Fruit fly (Drosophila melanogaster): ENCODE results near the gene Pvf3.
A peak's percentile ranks its signal among the peaks of the same experiment; 100 is the strongest.

The Pvf3 gene

DNA sequence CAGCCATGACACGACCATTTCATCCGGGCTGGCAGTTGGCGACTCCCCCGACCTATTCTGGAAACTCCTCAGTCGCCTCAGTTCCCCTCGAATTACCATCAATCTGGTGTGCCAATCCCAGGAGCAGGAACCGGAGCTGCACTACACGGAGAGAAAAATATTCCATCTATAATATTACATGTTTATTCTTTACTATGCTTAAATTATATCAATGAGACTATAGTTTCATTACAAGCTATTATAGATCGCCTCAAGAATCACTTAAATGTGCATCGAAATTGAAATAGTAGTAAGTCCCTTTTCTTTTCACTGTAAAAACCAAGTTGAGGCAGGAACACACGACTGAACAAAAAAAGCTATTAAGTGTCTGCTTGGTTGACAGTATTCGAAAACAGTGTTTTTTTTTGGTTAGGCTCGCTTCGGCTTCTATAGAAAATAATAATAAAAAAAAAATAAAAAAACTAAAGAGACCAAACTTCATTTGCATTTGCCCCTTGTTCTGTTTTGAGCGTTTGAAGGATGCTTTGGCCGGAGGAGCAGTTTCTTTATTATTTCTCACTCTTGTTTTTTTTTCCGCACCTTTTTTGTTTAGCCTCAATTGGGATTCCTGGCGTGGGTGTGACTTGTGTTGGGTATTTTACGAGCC, 81.3 kb downstream of the Pvf3 start (continued):
- TF ChIP-seq fd85E (GFP tag; optimal IDR thresholded peaks at IDR 0.05) = no peak
- peak; percentile 75 for TF ChIP-seq eg (GFP tag; IDR thresholded peaks at IDR 0.05)
- TF ChIP-seq CG9139 (GFP tag; optimal IDR thresholded peaks at IDR 0.05) = peak; percentile 90
- TF ChIP-seq Eip78C (GFP tag) = peak; percentile 96
- TF ChIP-seq CG16779 (tag; optimal IDR thresholded peaks at IDR 0.05) = peak; percentile 66
- peak; percentile 82 for TF ChIP-seq net (GFP tag; optimal IDR thresholded peaks at IDR 0.05)
- TF ChIP-seq CG10631 (GFP tag; optimal IDR thresholded peaks at IDR 0.05) = peak; percentile 88
- TF ChIP-seq pdm3 (GFP tag; optimal IDR thresholded peaks at IDR 0.05) = peak; percentile 83
- peak; percentile 89 for TF ChIP-seq CG3032 (tag; optimal IDR thresholded peaks at IDR 0.05)
- TF ChIP-seq Ets21C (GFP tag; optimal IDR thresholded peaks at IDR 0.05) = peak; percentile 30
- TF ChIP-seq CG1621 (tag; optimal IDR thresholded peaks at IDR 0.05) = peak; percentile 92
- no peak for TF ChIP-seq Hr38 (GFP tag; optimal IDR thresholded peaks at IDR 0.05)
- TF ChIP-seq CG10669 (GFP tag; optimal IDR thresholded peaks at IDR 0.05) = peak; percentile 89
- TF ChIP-seq CG34406 (GFP tag; optimal IDR thresholded peaks at IDR 0.05) = peak; percentile 72
- no peak for TF ChIP-seq CG6854 (GFP tag; optimal IDR thresholded peaks at IDR 0.05)
- peak; percentile 81 for TF ChIP-seq acj6 (GFP tag; optimal IDR thresholded peaks at IDR 0.05)
- TF ChIP-seq topi (GFP tag; optimal IDR thresholded peaks at IDR 0.05) = peak; percentile 60
- peak; percentile 93 for TF ChIP-seq dsx (GFP tag; optimal IDR thresholded peaks at IDR 0.05; ENCODE audit: poor library complexity, severe bottlenecking)
- peak; percentile 54 for TF ChIP-seq CG11762 (GFP tag; optimal IDR thresholded peaks at IDR 0.05; ENCODE audit: insufficient read depth)
- peak; percentile 32 for TF ChIP-seq Sox102F (GFP tag; optimal IDR thresholded peaks at IDR 0.05)
- peak; percentile 68 for TF ChIP-seq Lpt (GFP tag; optimal IDR thresholded peaks at IDR 0.05)
- TF ChIP-seq CG11902 (GFP tag; optimal IDR thresholded peaks at IDR 0.05) = peak; percentile 35
- peak; percentile 75 for TF ChIP-seq CG8632 (GFP tag; optimal IDR thresholded peaks at IDR 0.05)
- peak; percentile 83 for TF ChIP-seq achi (GFP tag; optimal IDR thresholded peaks at IDR 0.05)
- peak; percentile 72 for TF ChIP-seq Hr4 (GFP tag; optimal IDR thresholded peaks at IDR 0.05)
- peak; percentile 71 for TF ChIP-seq svp (GFP tag)
- TF ChIP-seq CG8119 (GFP tag; IDR thresholded peaks at IDR 0.05) = peak; percentile 81
- TF ChIP-seq CG11294 (GFP tag; IDR thresholded peaks at IDR 0.05) = peak; percentile 52; the same call in 1 of the 2 replicates
- TF ChIP-seq Hr39 (GFP tag; optimal IDR thresholded peaks at IDR 0.05) = peak; percentile 45
- peak; percentile 88 for TF ChIP-seq CG6808 (GFP tag; optimal IDR thresholded peaks at IDR 0.05)
- TF ChIP-seq CG6792 (GFP tag; optimal IDR thresholded peaks at IDR 0.05) = peak; percentile 78
- peak; percentile 44 for TF ChIP-seq cyc (GFP tag; optimal IDR thresholded peaks at IDR 0.05)
- peak; percentile 89 for TF ChIP-seq fd59A (GFP tag; optimal IDR thresholded peaks at IDR 0.05)
- TF ChIP-seq Sox14 (GFP tag; optimal IDR thresholded peaks at IDR 0.05) = peak; percentile 82
- TF ChIP-seq fkh (GFP tag; optimal IDR thresholded peaks at IDR 0.05) = no peak

DNA sequence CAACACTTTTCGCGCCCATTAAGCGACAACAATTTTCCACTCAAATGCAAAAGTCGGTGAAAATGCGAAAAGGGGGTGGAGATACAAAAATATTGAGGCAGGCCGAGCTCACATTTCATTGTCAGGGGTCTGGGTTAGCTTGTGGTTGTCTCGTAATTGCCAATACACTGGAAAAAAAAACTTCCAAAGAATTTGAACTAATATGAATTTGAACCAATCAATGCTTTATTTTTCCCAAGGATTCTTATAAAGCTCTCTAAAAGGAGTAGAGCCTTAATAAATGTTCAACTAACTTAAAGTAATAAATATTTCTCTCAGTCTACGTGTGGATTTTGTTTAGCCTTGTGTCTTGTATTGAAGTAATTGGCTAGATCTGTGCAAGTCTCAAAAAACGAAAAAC, 84.5 kb downstream of the Pvf3 start:
- no peak for TF ChIP-seq svp (GFP tag)
- no peak for TF ChIP-seq CG11902 (GFP tag; optimal IDR thresholded peaks at IDR 0.05)
- peak; percentile 15 for TF ChIP-seq Eip75B (GFP tag; optimal IDR thresholded peaks at IDR 0.05)
- TF ChIP-seq CG6276 (GFP tag; optimal IDR thresholded peaks at IDR 0.05) = peak; percentile 53
- TF ChIP-seq CG6808 (GFP tag; optimal IDR thresholded peaks at IDR 0.05) = no peak
- no peak for TF ChIP-seq CG9139 (GFP tag; optimal IDR thresholded peaks at IDR 0.05)
- peak; percentile 58 for TF ChIP-seq CG11294 (GFP tag; IDR thresholded peaks at IDR 0.05)
- TF ChIP-seq fd85E (GFP tag; optimal IDR thresholded peaks at IDR 0.05) = no peak
- TF ChIP-seq Smox (GFP tag; optimal IDR thresholded peaks at IDR 0.05) = peak; percentile 3
- TF ChIP-seq lz (GFP tag; optimal IDR thresholded peaks at IDR 0.05) = no peak
- peak; percentile 10 for TF ChIP-seq CG6792 (GFP tag; optimal IDR thresholded peaks at IDR 0.05)
- peak; percentile 75 for TF ChIP-seq CG8119 (GFP tag; IDR thresholded peaks at IDR 0.05)
- TF ChIP-seq OdsH (GFP tag; optimal IDR thresholded peaks at IDR 0.05) = peak; percentile 56
- peak; percentile 14 for TF ChIP-seq spab (GFP tag; optimal IDR thresholded peaks at IDR 0.05)
- peak; percentile 21 for TF ChIP-seq CG10631 (GFP tag; optimal IDR thresholded peaks at IDR 0.05)
- no peak for TF ChIP-seq esn (GFP tag; optimal IDR thresholded peaks at IDR 0.05)
- no peak for TF ChIP-seq Met (GFP tag; optimal IDR thresholded peaks at IDR 0.05)
- peak; percentile 14 for TF ChIP-seq CG31627 (GFP tag; optimal IDR thresholded peaks at IDR 0.05)
- TF ChIP-seq Ets21C (GFP tag; optimal IDR thresholded peaks at IDR 0.05) = no peak
- TF ChIP-seq CG4318 (GFP tag; optimal IDR thresholded peaks at IDR 0.05) = peak; percentile 43
- TF ChIP-seq Hr38 (GFP tag; optimal IDR thresholded peaks at IDR 0.05) = no peak
- no peak for TF ChIP-seq CG16779 (tag; optimal IDR thresholded peaks at IDR 0.05)
- TF ChIP-seq Sox102F (GFP tag; optimal IDR thresholded peaks at IDR 0.05) = no peak
- TF ChIP-seq net (GFP tag; optimal IDR thresholded peaks at IDR 0.05) = peak; percentile 26
- TF ChIP-seq CG6163 (GFP tag; IDR thresholded peaks at IDR 0.05) = peak; percentile 77; the same call in 2 of the 3 replicates
- TF ChIP-seq Hr39 (GFP tag; optimal IDR thresholded peaks at IDR 0.05) = peak; percentile 8
- TF ChIP-seq dac (GFP tag; optimal IDR thresholded peaks at IDR 0.05) = peak; percentile 48
- peak; percentile 85 for TF ChIP-seq Eip78C (GFP tag)
- no peak for TF ChIP-seq ss (GFP tag; optimal IDR thresholded peaks at IDR 0.05)
- TF ChIP-seq achi (GFP tag; optimal IDR thresholded peaks at IDR 0.05) = peak; percentile 44
